Worm (Caenorhabditis elegans): Measurements from ENCODE around the gene fbxa-105.
A peak's percentile ranks its signal among the peaks of the same experiment; 100 is the strongest.

The fbxa-105 gene

DNA sequence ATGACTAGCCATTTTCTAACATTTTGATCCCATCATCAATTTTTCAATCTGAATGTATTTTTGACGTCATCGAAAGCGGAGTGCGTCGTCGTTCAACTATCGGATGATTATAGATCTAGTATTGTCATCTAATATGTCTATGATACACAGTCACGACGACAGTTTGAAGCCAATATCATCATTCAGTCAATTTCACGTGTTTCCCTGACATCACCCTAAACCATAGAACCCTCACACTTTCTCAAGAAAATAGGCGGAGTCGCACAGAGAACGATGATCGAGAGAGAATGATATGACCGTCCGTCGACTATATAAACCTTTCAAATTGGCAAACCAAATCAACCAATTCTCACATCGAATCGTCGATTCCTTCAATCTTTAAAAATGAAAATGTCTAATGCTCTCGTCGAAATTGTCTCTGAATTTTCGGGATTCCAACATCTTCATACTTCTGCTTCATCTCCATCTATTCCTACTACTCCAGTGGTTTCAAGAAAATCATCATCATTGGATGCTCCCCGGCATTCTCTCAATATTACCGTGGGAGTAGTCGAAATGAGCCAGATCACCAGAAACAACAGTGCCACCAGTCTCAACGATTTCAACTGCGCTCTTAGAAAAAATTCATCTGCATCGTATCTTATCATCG, 24.1 kb upstream of the fbxa-105 start, which contains the start of gene F18E3.13 (continued):
- TF ChIP-seq nfyb-1 (GFP tag; IDR thresholded peaks at IDR 0.05) (peak; percentile 74), lag-1 (GFP tag; IDR thresholded peaks at IDR 0.05) (no peak), B0261.1 (tag; optimal IDR thresholded peaks at IDR 0.05) (no peak), F39B2.1 (GFP tag; IDR thresholded peaks at IDR 0.05) (no peak), ztf-26 (tag; optimal IDR thresholded peaks at IDR 0.05) (peak; percentile 79), lin-26 (GFP tag; IDR thresholded peaks at IDR 0.05) (0 out of 2 replicates have a peak, but pooled peaks have one; percentile 27), Y53G8AR.9 (GFP tag; conservative IDR thresholded peaks at IDR 0.05) (0 out of 2 replicates have a peak, but pooled peaks have one; percentile 33), Y95B8A.8 (GFP tag; IDR thresholded peaks at IDR 0.05) (no peak), efl-1 (GFP tag; optimal IDR thresholded peaks at IDR 0.05) (no peak), F10E7.11 (tag; optimal IDR thresholded peaks at IDR 0.05) (no peak), lin-40 (tag; optimal IDR thresholded peaks at IDR 0.05) (peak; percentile 35), Y67H2A.10 (GFP tag; conservative IDR thresholded peaks at IDR 0.05) (no peak), nhr-27 (tag; optimal IDR thresholded peaks at IDR 0.05) (no peak), unc-62 (GFP tag; optimal IDR thresholded peaks at IDR 0.05) (no peak), tlf-1 (GFP tag; optimal IDR thresholded peaks at IDR 0.05) (no peak), dpff-1 (tag; optimal IDR thresholded peaks at IDR 0.05) (no peak), atf-7 (tag; optimal IDR thresholded peaks at IDR 0.05) (peak; percentile 69), rpc-1 (optimal IDR thresholded peaks at IDR 0.05) (no peak), rpc-1 (tag; optimal IDR thresholded peaks at IDR 0.05) (no peak), ceh-79 (tag; optimal IDR thresholded peaks at IDR 0.05) (no peak), F57A8.1 (GFP tag; optimal IDR thresholded peaks at IDR 0.05) (no peak), chd-7 (tag; optimal IDR thresholded peaks at IDR 0.05) (peak; percentile 7), zfh-2 (GFP tag; conservative IDR thresholded peaks at IDR 0.05) (no peak)

DNA sequence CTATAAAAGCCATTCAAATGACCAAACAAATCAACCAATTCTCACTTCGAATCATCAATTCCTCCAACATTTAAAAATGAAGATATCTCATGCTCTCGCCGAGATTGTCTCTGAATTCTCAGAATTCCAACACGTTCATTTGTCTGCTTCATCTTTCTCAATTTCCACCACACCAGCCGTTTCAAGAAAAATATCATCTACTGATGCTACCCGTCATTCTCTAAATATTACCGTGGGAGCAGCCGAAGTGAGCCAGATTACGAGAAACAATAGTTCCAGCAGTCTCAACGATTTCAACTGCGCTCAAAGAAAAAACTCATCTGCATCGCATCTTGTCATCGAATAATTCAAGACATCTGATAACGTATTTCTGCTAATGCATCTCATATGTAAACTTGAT, 23.1 kb upstream of the fbxa-105 start, which contains the start of gene F18E3.12:
Gene F18E3.12 (plus strand): TSS at position 77 of the 400 bp plus-strand sequence.
- TF ChIP-seq ama-1 (optimal IDR thresholded peaks at IDR 0.05) (peak; percentile 94), ama-1 (GFP tag; optimal IDR thresholded peaks at IDR 0.05) (no peak), ztf-6 (GFP tag; IDR thresholded peaks at IDR 0.05) (no peak)

DNA sequence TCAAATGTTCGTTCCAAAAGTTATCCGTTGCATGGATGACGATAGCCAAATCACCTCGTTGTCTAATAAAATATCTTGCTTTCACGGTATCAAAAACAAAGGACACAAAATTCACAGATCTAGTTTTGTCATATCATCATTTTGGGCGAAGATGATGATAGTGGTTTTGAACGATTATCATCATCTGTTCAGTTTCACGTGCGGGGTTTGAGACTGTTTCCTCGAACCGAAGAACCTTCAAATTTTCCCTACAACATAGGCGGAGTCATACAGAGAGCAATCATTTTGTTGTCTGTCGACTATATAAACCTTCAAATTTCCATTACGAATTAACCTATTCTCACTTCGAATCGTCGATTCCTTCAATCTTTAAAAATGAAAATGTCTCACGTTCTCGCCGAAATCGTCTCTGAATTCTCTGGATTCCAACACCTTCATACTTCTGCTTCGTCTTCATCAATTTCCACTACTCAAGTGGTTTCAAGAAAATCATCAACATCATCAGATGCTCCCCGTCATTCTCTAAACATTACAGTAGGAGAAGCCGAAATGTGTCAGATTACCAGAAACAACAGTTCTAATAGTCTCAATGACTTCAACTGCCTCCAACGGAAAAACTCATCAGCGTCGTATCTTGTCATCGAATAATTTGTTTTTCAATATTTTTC, 21.4 kb upstream of the fbxa-105 start, which contains the start of gene F18E3.11:
Gene F18E3.11 (plus strand): TSS at position 376 of the 668 bp plus-strand sequence.
- TF ChIP-seq attf-6 (GFP tag; IDR thresholded peaks at IDR 0.05) (no peak), cebp-2 (GFP tag; IDR thresholded peaks at IDR 0.05) (no peak), nhr-90 (tag; optimal IDR thresholded peaks at IDR 0.05) (no peak), xnd-1 (tag; optimal IDR thresholded peaks at IDR 0.05) (no peak), pha-4 (tag; optimal IDR thresholded peaks at IDR 0.05) (no peak), madf-8 (GFP tag; conservative IDR thresholded peaks at IDR 0.05) (no peak), hrde-1 (tag; optimal IDR thresholded peaks at IDR 0.05; ENCODE audit: borderline replicate concordance) (no peak), pbrm-1 (GFP tag; IDR thresholded peaks at IDR 0.05) (no peak), tbp1 (GFP tag; optimal IDR thresholded peaks at IDR 0.05) (no peak), C17E4.6 (GFP tag; IDR thresholded peaks at IDR 0.05) (no peak), tbx-9 (tag; optimal IDR thresholded peaks at IDR 0.05; ENCODE audit: borderline replicate concordance) (no peak), unc-62 (GFP tag; optimal IDR thresholded peaks at IDR 0.05) (no peak), rpc-1 (optimal IDR thresholded peaks at IDR 0.05) (no peak), rpc-1 (tag; optimal IDR thresholded peaks at IDR 0.05) (no peak), die-1 (tag; optimal IDR thresholded peaks at IDR 0.05) (no peak), ztf-26 (tag; optimal IDR thresholded peaks at IDR 0.05) (peak; percentile 57), ama-1 (optimal IDR thresholded peaks at IDR 0.05) (peak; percentile 97), ama-1 (GFP tag; optimal IDR thresholded peaks at IDR 0.05) (no peak), nfyb-1 (GFP tag; IDR thresholded peaks at IDR 0.05) (no peak), madf-3 (GFP tag; IDR thresholded peaks at IDR 0.05) (no peak), hlh-26 (GFP tag; conservative IDR thresholded peaks at IDR 0.05) (no peak), ceh-40 (GFP tag; IDR thresholded peaks at IDR 0.05) (no peak), lin-40 (tag; optimal IDR thresholded peaks at IDR 0.05) (peak; percentile 48), ceh-91 (GFP tag; IDR thresholded peaks at IDR 0.05) (no peak), ztf-28 (GFP tag; IDR thresholded peaks at IDR 0.05) (no peak), mel-28 (tag; optimal IDR thresholded peaks at IDR 0.05; ENCODE audit: borderline replicate concordance) (no peak), nhr-27 (tag; optimal IDR thresholded peaks at IDR 0.05) (no peak), bed-1 (GFP tag; IDR thresholded peaks at IDR 0.05) (no peak), efl-1 (GFP tag; optimal IDR thresholded peaks at IDR 0.05) (no peak)

Measured in whole organism, young adult.